Worm (Caenorhabditis elegans) whole organism, L1 larva: ENCODE measurements around the gene T28A8.2.

ENCODE experiments used
- C16A3.4 ChIP-seq: fragments of 150-350 bp; optimal IDR thresholded peaks from 2 replicates; lab custom pipeline; 2014; ENCODE audit warnings: missing biosample characterization, missing genetic modification characterization
- C34B4.2 ChIP-seq: sonication (generic microtip); optimal IDR thresholded peaks from 2 replicates; lab custom pipeline; 2017; ENCODE audit warnings: mild to moderate bottlenecking, missing genetic modification characterization, missing compliant biosample characterization
- Y116A8C.19 ChIP-seq: sonication (generic microtip); optimal IDR thresholded peaks from 2 replicates; lab custom pipeline; 2016; ENCODE audit warnings: missing compliant biosample characterization, missing genetic modification characterization, borderline replicate concordance
- aha-1 ChIP-seq: fragments of 150-350 bp; optimal IDR thresholded peaks from 2 replicates; lab custom pipeline; 2014; ENCODE audit warnings: missing biosample characterization, missing genetic modification characterization
- aly-2 ChIP-seq: fragments of 150-350 bp; optimal IDR thresholded peaks from 2 replicates; lab custom pipeline; 2014; ENCODE audit warnings: missing biosample characterization, missing genetic modification characterization
- blmp-1 ChIP-seq: fragments of 150-350 bp; optimal IDR thresholded peaks from 2 replicates; lab custom pipeline; 2014; ENCODE audit warnings: missing biosample characterization, missing genetic modification characterization
- ceh-63 ChIP-seq: fragments of 200-800 bp; sonication (Bioruptor generic); optimal IDR thresholded peaks from 2 replicates; lab custom pipeline; 2018; ENCODE audit warnings: mild to moderate bottlenecking, missing genetic modification characterization, missing compliant biosample characterization
- ceh-8 ChIP-seq: fragments of 200-800 bp; sonication (Bioruptor generic); optimal IDR thresholded peaks from 2 replicates; lab custom pipeline; 2018; ENCODE audit warnings: mild to moderate bottlenecking, missing genetic modification characterization, moderate library complexity, missing compliant biosample characterization
- dpl-1 ChIP-seq, 3 experiments: fragments of 150-350 bp in 2 of 3; sonication (generic microtip) in 1 of 3; optimal IDR thresholded peaks; 2 replicates each; lab custom pipeline; 2014 to 2017; ENCODE audit warnings: missing biosample characterization in 3 of 3, missing genetic modification characterization in 3 of 3, missing genetic modification reagents in 3 of 3
- dsc-1 ChIP-seq: sonication (generic microtip); optimal IDR thresholded peaks from 2 replicates; lab custom pipeline; 2016; ENCODE audit warnings: mild to moderate bottlenecking, missing genetic modification characterization, missing compliant biosample characterization
- efl-1 ChIP-seq, 4 experiments: fragments of 150-350 bp; optimal IDR thresholded peaks in 3 of 4; peaks in 1 of 4; 1 replicate in 1 of 4; 2 replicates in 3 of 4; lab custom pipeline; 2014; ENCODE audit warnings: missing biosample characterization in 2 of 4, missing genetic modification characterization in 2 of 4, missing genetic modification reagents in 2 of 4
- egl-13 ChIP-seq: sonication (generic microtip); optimal IDR thresholded peaks from 2 replicates; lab custom pipeline; 2016; ENCODE audit warnings: missing genotype, missing genetic modification reagents, missing genetic modification characterization, missing compliant biosample characterization
- egl-27 ChIP-seq, 2 experiments: fragments of 150-350 bp in 1 of 2; sonication (generic microtip); optimal IDR thresholded peaks; 3 replicates each; lab custom pipeline; 2017 to 2018; ENCODE audit warnings: missing biosample characterization in 2 of 2, missing genetic modification characterization in 2 of 2, missing genetic modification reagents in 2 of 2
- elt-2 ChIP-seq: sonication (generic microtip); optimal IDR thresholded peaks from 2 replicates; lab custom pipeline; 2016; ENCODE audit warnings: missing genetic modification characterization, mild to moderate bottlenecking, inconsistent platforms, missing compliant biosample characterization, missing genetic modification reagents
- ets-5 ChIP-seq: fragments of 200-800 bp; sonication (Bioruptor generic); IDR thresholded peaks from 2 replicates; pipeline ENCODE4 v1.3.6; 2022; ENCODE audit warnings: missing genetic modification characterization, missing compliant biosample characterization
- fkh-10 ChIP-seq: sonication (generic microtip); optimal IDR thresholded peaks from 2 replicates; lab custom pipeline; 2017; ENCODE audit warnings: missing biosample characterization, missing genetic modification reagents, missing genetic modification characterization
- fos-1 ChIP-seq: fragments of 150-350 bp; optimal IDR thresholded peaks from 2 replicates; lab custom pipeline; 2014; ENCODE audit warnings: missing biosample characterization, missing genetic modification characterization
- grh-1 ChIP-seq: fragments of 200-800 bp; sonication (Bioruptor generic); IDR thresholded peaks from 2 replicates; pipeline ENCODE4 v1.3.6; 2022; ENCODE audit warnings: missing genetic modification reagents, missing genetic modification characterization, missing compliant biosample characterization
- hlh-17 ChIP-seq: fragments of 200-800 bp; sonication (Bioruptor generic); optimal IDR thresholded peaks from 2 replicates; lab custom pipeline; 2018; ENCODE audit warnings: missing genetic modification characterization, mild to moderate bottlenecking, missing compliant biosample characterization, moderate library complexity, borderline replicate concordance
- hlh-4 ChIP-seq: sonication (generic microtip); optimal IDR thresholded peaks from 2 replicates; lab custom pipeline; 2016; ENCODE audit warnings: mild to moderate bottlenecking, missing genetic modification characterization, missing compliant biosample characterization
- hpl-2 ChIP-seq: fragments of 150-350 bp; optimal IDR thresholded peaks from 2 replicates; lab custom pipeline; 2014; ENCODE audit warnings: missing biosample characterization, missing genetic modification reagents, missing genetic modification characterization
- irx-1 ChIP-seq: sonication (generic microtip); optimal IDR thresholded peaks from 2 replicates; lab custom pipeline; 2016; ENCODE audit warnings: missing genetic modification characterization, missing compliant biosample characterization
- jun-1 ChIP-seq: fragments of 150-350 bp; optimal IDR thresholded peaks from 2 replicates; lab custom pipeline; 2014; ENCODE audit warnings: missing biosample characterization, missing genetic modification reagents, missing genetic modification characterization
- lin-14 ChIP-seq: fragments of 200-800 bp; sonication (Bioruptor generic); optimal IDR thresholded peaks from 2 replicates; lab custom pipeline; 2018; ENCODE audit warnings: mild to moderate bottlenecking, missing genetic modification characterization, moderate library complexity, missing compliant biosample characterization
- mdl-1 ChIP-seq, 2 experiments: fragments of 150-350 bp; optimal IDR thresholded peaks; 2 replicates each; lab custom pipeline; 2014 to 2017; ENCODE audit warnings: missing biosample characterization in 2 of 2, missing genetic modification characterization in 2 of 2, inconsistent platforms in 1 of 2
- mef-2 ChIP-seq: fragments of 150-350 bp; optimal IDR thresholded peaks from 2 replicates; lab custom pipeline; 2014; ENCODE audit warnings: missing biosample characterization, missing genetic modification characterization
- nhr-12 ChIP-seq: sonication (generic microtip); optimal IDR thresholded peaks from 2 replicates; lab custom pipeline; 2017; ENCODE audit warnings: missing biosample characterization, missing genetic modification characterization
- nhr-19 ChIP-seq: fragments of 200-800 bp; sonication (Bioruptor generic); conservative IDR thresholded peaks from 2 replicates; pipeline ENCODE4 v1.3.6; 2022; ENCODE audit warnings: missing genetic modification characterization, missing compliant biosample characterization
- nhr-20 ChIP-seq: sonication (generic microtip); optimal IDR thresholded peaks from 2 replicates; lab custom pipeline; 2016; ENCODE audit warnings: mild to moderate bottlenecking, missing genetic modification characterization, missing compliant biosample characterization
- nhr-28 ChIP-seq: fragments of 150-350 bp; optimal IDR thresholded peaks from 2 replicates; lab custom pipeline; 2014; ENCODE audit warnings: missing biosample characterization, missing genetic modification characterization
- nhr-47 ChIP-seq: sonication (generic microtip); optimal IDR thresholded peaks from 2 replicates; lab custom pipeline; 2016; ENCODE audit warnings: mild to moderate bottlenecking, missing genetic modification characterization, moderate library complexity, missing compliant biosample characterization
- nhr-71 ChIP-seq: sonication (generic microtip); optimal IDR thresholded peaks from 2 replicates; lab custom pipeline; 2016; ENCODE audit warnings: mild to moderate bottlenecking, missing genetic modification characterization, moderate library complexity, missing compliant biosample characterization
- nhr-76 ChIP-seq: sonication (generic microtip); optimal IDR thresholded peaks from 2 replicates; lab custom pipeline; 2017; ENCODE audit warnings: missing biosample characterization, missing genetic modification characterization
- nhr-77 ChIP-seq: fragments of 150-350 bp; optimal IDR thresholded peaks from 2 replicates; lab custom pipeline; 2014; ENCODE audit warnings: missing biosample characterization, missing genetic modification characterization
- nhr-84 ChIP-seq: sonication (generic microtip); optimal IDR thresholded peaks from 2 replicates; lab custom pipeline; 2017; ENCODE audit warnings: missing biosample characterization, missing genetic modification characterization
- nhr-85 ChIP-seq: sonication (generic microtip); peaks from one replicate; lab custom pipeline; 2016; ENCODE audit warnings: missing genetic modification characterization, inconsistent platforms, missing compliant biosample characterization
- nhr-90 ChIP-seq: sonication (generic microtip); optimal IDR thresholded peaks from 2 replicates; lab custom pipeline; 2016; ENCODE audit warnings: mild to moderate bottlenecking, missing genetic modification characterization, missing compliant biosample characterization; ENCODE audit not compliant: poor library complexity
- skn-1 ChIP-seq: fragments of 150-350 bp; optimal IDR thresholded peaks from 2 replicates; lab custom pipeline; 2014; ENCODE audit warnings: missing biosample characterization, missing genetic modification characterization
- snpc-4 ChIP-seq: fragments of 150-350 bp; optimal IDR thresholded peaks from 2 replicates; lab custom pipeline; 2014; ENCODE audit warnings: missing biosample characterization, missing genetic modification characterization
- snu-23 ChIP-seq: sonication (generic microtip); optimal IDR thresholded peaks from 2 replicates; lab custom pipeline; 2016; ENCODE audit warnings: missing genetic modification characterization, missing compliant biosample characterization
- sptf-1 ChIP-seq: fragments of 150-350 bp; optimal IDR thresholded peaks from 2 replicates; lab custom pipeline; 2014; ENCODE audit warnings: missing biosample characterization, missing genetic modification characterization
- sup-37 ChIP-seq: fragments of 200-800 bp; sonication (Bioruptor generic); optimal IDR thresholded peaks from 2 replicates; lab custom pipeline; 2018; ENCODE audit warnings: mild to moderate bottlenecking, missing genetic modification characterization, missing compliant biosample characterization
- tlp-1 ChIP-seq: fragments of 150-350 bp; optimal IDR thresholded peaks from 2 replicates; lab custom pipeline; 2014; ENCODE audit warnings: missing biosample characterization, missing genetic modification characterization
- unc-130 ChIP-seq: fragments of 150-350 bp; optimal IDR thresholded peaks from 2 replicates; lab custom pipeline; 2017; ENCODE audit warnings: missing biosample characterization, missing genetic modification characterization, inconsistent platforms
- unc-98 ChIP-seq: fragments of 200-800 bp; sonication (Bioruptor generic); IDR thresholded peaks from 2 replicates; pipeline ENCODE4 v1.3.6; 2022; ENCODE audit warnings: missing genetic modification characterization, missing compliant biosample characterization
- vab-15 ChIP-seq: sonication (generic microtip); optimal IDR thresholded peaks from 2 replicates; lab custom pipeline; 2017; ENCODE audit warnings: missing genotype, mild to moderate bottlenecking, missing genetic modification characterization, missing compliant biosample characterization
- xbp-1 ChIP-seq: sonication (generic microtip); optimal IDR thresholded peaks from 2 replicates; lab custom pipeline; 2016; ENCODE audit warnings: missing genetic modification characterization, missing compliant biosample characterization
- ztf-11 ChIP-seq, 2 experiments: sonication (generic microtip); optimal IDR thresholded peaks; 2 replicates each; lab custom pipeline; 2016 to 2017; ENCODE audit warnings: missing genetic modification characterization in 2 of 2, missing biosample characterization in 1 of 2, missing compliant biosample characterization in 1 of 2

T28A8.2 gene

DNA sequence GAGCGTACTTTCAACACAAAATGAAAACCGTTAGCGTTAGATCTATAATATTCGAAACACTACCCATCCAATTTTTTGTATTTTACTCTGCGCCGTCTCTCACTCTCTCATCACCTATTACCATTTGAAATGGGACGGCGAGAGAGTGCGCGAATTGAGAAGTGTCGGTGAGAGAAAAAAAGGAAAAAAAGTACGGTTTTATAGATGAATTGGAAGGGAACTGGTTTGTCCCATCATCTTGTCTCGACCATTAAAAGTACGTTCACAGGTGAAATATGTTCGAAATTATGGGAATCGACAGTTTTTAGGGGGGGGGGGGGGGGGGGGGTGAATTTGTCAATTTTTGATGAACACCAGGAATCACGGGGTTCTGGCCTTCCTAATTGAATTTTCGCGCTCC lies 39.2 kb upstream of the T28A8.2 start (continued):
- TF ChIP-seq mdl-1 (tag; optimal IDR thresholded peaks at IDR 0.05; lab: Kevin White, UChicago) (no peak), jun-1 (tag; lab: Kevin White, UChicago) (no peak), ztf-11 (tag; optimal IDR thresholded peaks at IDR 0.05; lab: Kevin White, UChicago) (no peak), Y116A8C.19 (tag; lab: Kevin White, UChicago) (no peak), lin-14 (GFP tag; lab: Kevin White, UChicago) (peak; percentile 67), dsc-1 (tag; lab: Kevin White, UChicago) (no peak), blmp-1 (tag; lab: Kevin White, UChicago) (peak; percentile 49), hlh-17 (GFP tag; lab: Kevin White, UChicago) (no peak), sptf-1 (tag; lab: Kevin White, UChicago) (no peak), egl-13 (tag; lab: Kevin White, UChicago) (no peak), hpl-2 (GFP tag; lab: Kevin White, UChicago) (no peak), nhr-28 (tag; lab: Kevin White, UChicago) (no peak), fkh-10 (GFP tag; lab: Kevin White, UChicago) (no peak), efl-1 (optimal IDR thresholded peaks at IDR 0.05; lab: Kevin White, UChicago) (peak; percentile 12 to 34), efl-1 (GFP tag; optimal IDR thresholded peaks at IDR 0.05 in 1 of 2; lab: Kevin White, UChicago) (no peak), nhr-84 (tag; lab: Kevin White, UChicago) (no peak), nhr-71 (tag; lab: Kevin White, UChicago) (peak; percentile 33), tlp-1 (no peak), irx-1 (no peak), nhr-47 (no peak), skn-1 (tag; lab: Kevin White, UChicago) (no peak), mef-2 (tag; lab: Kevin White, UChicago) (no peak), xbp-1 (tag; lab: Kevin White, UChicago) (no peak), elt-2 (tag; lab: Kevin White, UChicago) (no peak)

DNA sequence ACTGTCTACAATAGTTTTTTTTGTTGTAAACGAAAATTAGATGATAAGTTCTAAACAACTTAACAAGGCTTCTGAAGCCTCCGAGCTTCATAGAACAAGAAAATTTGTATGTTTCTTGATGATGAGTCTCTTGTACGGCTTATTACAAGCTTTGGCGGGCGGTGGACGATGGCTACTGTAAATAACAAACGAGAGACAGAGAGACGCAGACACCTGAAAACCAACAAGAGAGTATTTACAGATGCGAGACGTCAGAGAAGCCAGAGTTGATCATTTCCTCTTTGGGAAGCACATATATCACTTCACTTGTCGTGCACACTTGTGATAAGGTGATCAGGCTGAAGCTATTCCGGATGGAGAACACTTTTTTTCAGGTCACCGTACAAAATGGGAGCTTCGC lies 35.4 kb upstream of the T28A8.2 start:
- TF ChIP-seq sup-37: no peak
- no peak for TF ChIP-seq ets-5 (GFP tag; lab: Robert Waterston, UW)
- TF ChIP-seq nhr-28 (tag; lab: Kevin White, UChicago): no peak
- TF ChIP-seq dpl-1 (GFP tag; optimal IDR thresholded peaks at IDR 0.05; lab: Kevin White, UChicago): no peak
- TF ChIP-seq aly-2: no peak
- no peak for TF ChIP-seq grh-1
- TF ChIP-seq nhr-77 (tag; lab: Kevin White, UChicago): no peak
- no peak for TF ChIP-seq nhr-71 (tag; lab: Kevin White, UChicago)

DNA sequence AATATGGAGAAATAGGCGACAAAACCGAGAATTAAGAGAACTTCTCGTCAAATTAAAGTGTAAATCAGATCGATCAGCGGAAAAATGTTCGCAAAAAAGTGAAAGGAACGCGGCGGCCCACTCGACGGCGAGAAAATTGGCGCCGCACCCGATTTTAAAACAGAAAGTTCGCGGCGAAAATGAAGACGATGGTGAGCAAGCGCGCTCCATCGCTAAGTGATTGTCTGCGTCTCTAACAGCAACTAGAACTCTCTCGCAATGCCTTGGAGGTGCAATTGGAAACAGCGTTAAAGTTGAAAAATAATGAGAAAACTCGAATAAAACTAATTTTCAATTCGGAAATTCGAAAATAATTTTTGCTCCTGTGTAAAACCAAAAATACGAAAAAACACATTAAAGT lies 34.5 kb upstream of the T28A8.2 start:
- TF ChIP-seq fkh-10 (GFP tag; lab: Kevin White, UChicago) (peak; percentile 16), blmp-1 (tag; lab: Kevin White, UChicago) (peak; percentile 98), nhr-76 (no peak), elt-2 (tag; lab: Kevin White, UChicago) (no peak), egl-27 (tag; optimal IDR thresholded peaks at IDR 0.05; lab: Kevin White, UChicago) (no peak), aha-1 (tag; lab: Kevin White, UChicago) (no peak), nhr-20 (peak; percentile 62), nhr-71 (tag; lab: Kevin White, UChicago) (peak; percentile 79), ztf-11 (tag; optimal IDR thresholded peaks at IDR 0.05; lab: Kevin White, UChicago) (no peak), fos-1 (peak; percentile 9), C34B4.2 (tag; lab: Kevin White, UChicago) (no peak), dpl-1 (GFP tag; optimal IDR thresholded peaks at IDR 0.05; lab: Kevin White, UChicago) (peak; percentile 79 to 87 (median 85)), sptf-1 (tag; lab: Kevin White, UChicago) (no peak), vab-15 (tag; lab: Kevin White, UChicago) (peak; percentile 57), snu-23 (peak; percentile 74), nhr-90 (tag; lab: Kevin White, UChicago) (peak; percentile 49), aly-2 (no peak), ceh-63 (GFP tag; lab: Kevin White, UChicago) (no peak), nhr-12 (tag; lab: Kevin White, UChicago) (no peak), nhr-85 (tag; lab: Kevin White, UChicago) (no peak), efl-1 (optimal IDR thresholded peaks at IDR 0.05; lab: Kevin White, UChicago) (peak; percentile 87 to 89), efl-1 (GFP tag; optimal IDR thresholded peaks at IDR 0.05 in 1 of 2; lab: Kevin White, UChicago) (peak; percentile 87 to 98), snpc-4 (tag; lab: Kevin White, UChicago) (no peak), unc-130 (peak; percentile 77), hlh-4 (tag; lab: Kevin White, UChicago) (no peak), xbp-1 (tag; lab: Kevin White, UChicago) (peak; percentile 51), unc-98 (GFP tag; lab: Robert Waterston, UW) (no peak), nhr-77 (tag; lab: Kevin White, UChicago) (no peak), C16A3.4 (tag; lab: Kevin White, UChicago) (peak; percentile 65), ceh-8 (no peak), nhr-19 (GFP tag; lab: Robert Waterston, UW) (peak; percentile 60)
